Worm (Caenorhabditis elegans) whole organism, L3 larva: ENCODE data around the gene nhr-187.

Source experiments
- aly-2 ChIP-seq: fragments of 150-350 bp; optimal IDR thresholded peaks from 2 replicates; lab custom pipeline; 2014; ENCODE audit warnings: missing biosample characterization, missing genetic modification characterization
- ama-1 ChIP-seq: fragments of 150-350 bp; optimal IDR thresholded peaks from 2 replicates; lab custom pipeline; 2018
- ceh-16 ChIP-seq: sonication (generic microtip); optimal IDR thresholded peaks from 2 replicates; lab custom pipeline; 2017; ENCODE audit warnings: missing biosample characterization, missing genetic modification characterization
- ceh-28 ChIP-seq: fragments of 150-350 bp; optimal IDR thresholded peaks from 2 replicates; lab custom pipeline; 2014; ENCODE audit warnings: missing biosample characterization, missing genetic modification reagents, missing genetic modification characterization
- ceh-82 ChIP-seq: fragments of 150-350 bp; optimal IDR thresholded peaks from 2 replicates; lab custom pipeline; 2014; ENCODE audit warnings: missing biosample characterization, missing genetic modification characterization
- ceh-9 ChIP-seq: sonication (generic microtip); optimal IDR thresholded peaks from 2 replicates; lab custom pipeline; 2018; ENCODE audit warnings: missing biosample characterization, missing genetic modification characterization
- egl-27 ChIP-seq: sonication (generic microtip); optimal IDR thresholded peaks from 4 replicates; lab custom pipeline; 2017; ENCODE audit warnings: missing biosample characterization, missing genetic modification reagents, missing genetic modification characterization
- elt-1 ChIP-seq: fragments of 150-350 bp; optimal IDR thresholded peaks from 2 replicates; lab custom pipeline; 2014; ENCODE audit warnings: missing biosample characterization, missing genetic modification characterization
- elt-2 ChIP-seq: sonication (generic microtip); optimal IDR thresholded peaks from 2 replicates; lab custom pipeline; 2016; ENCODE audit warnings: missing genetic modification reagents, mild to moderate bottlenecking, missing genetic modification characterization, missing compliant biosample characterization
- fkh-10 ChIP-seq: sonication (generic microtip); optimal IDR thresholded peaks from 2 replicates; lab custom pipeline; 2017; ENCODE audit warnings: missing biosample characterization, missing genetic modification reagents, missing genetic modification characterization
- fkh-2 ChIP-seq: fragments of 150-350 bp; optimal IDR thresholded peaks from 2 replicates; lab custom pipeline; 2014; ENCODE audit warnings: missing biosample characterization, missing genetic modification reagents, missing genetic modification characterization
- fos-1 ChIP-seq: fragments of 150-350 bp; optimal IDR thresholded peaks from 2 replicates; lab custom pipeline; 2014; ENCODE audit warnings: missing biosample characterization, missing genetic modification characterization
- jun-1 ChIP-seq: fragments of 150-350 bp; optimal IDR thresholded peaks from 2 replicates; lab custom pipeline; 2014; ENCODE audit warnings: missing biosample characterization, missing genetic modification reagents, missing genetic modification characterization
- lin-15B ChIP-seq: fragments of 150-350 bp; optimal IDR thresholded peaks from 2 replicates; lab custom pipeline; 2014; ENCODE audit warnings: missing biosample characterization, missing genetic modification characterization
- lsy-12 ChIP-seq: sonication (generic microtip); optimal IDR thresholded peaks from 2 replicates; lab custom pipeline; 2016; ENCODE audit warnings: mild to moderate bottlenecking, missing genetic modification characterization, missing compliant biosample characterization
- mml-1 ChIP-seq: fragments of 150-350 bp; sonication (generic microtip); optimal IDR thresholded peaks from 3 replicates; lab custom pipeline; 2014; ENCODE audit warnings: missing biosample characterization, missing genetic modification characterization
- nhr-11 ChIP-seq: fragments of 150-350 bp; optimal IDR thresholded peaks from 2 replicates; lab custom pipeline; 2014; ENCODE audit warnings: missing biosample characterization, missing genetic modification characterization
- nhr-12 ChIP-seq: fragments of 150-350 bp; optimal IDR thresholded peaks from 2 replicates; lab custom pipeline; 2014; ENCODE audit warnings: missing biosample characterization, missing genetic modification characterization
- nhr-23 ChIP-seq: fragments of 150-350 bp; optimal IDR thresholded peaks from 2 replicates; lab custom pipeline; 2014; ENCODE audit warnings: missing biosample characterization, missing genetic modification reagents, missing genetic modification characterization
- nhr-237 ChIP-seq: fragments of 150-350 bp; optimal IDR thresholded peaks from 2 replicates; lab custom pipeline; 2014; ENCODE audit warnings: missing biosample characterization, missing genetic modification characterization
- nhr-28 ChIP-seq: fragments of 150-350 bp; optimal IDR thresholded peaks from 2 replicates; lab custom pipeline; 2014; ENCODE audit warnings: missing biosample characterization, missing genetic modification characterization
- nhr-67 ChIP-seq: fragments of 150-350 bp; optimal IDR thresholded peaks from 2 replicates; lab custom pipeline; 2014; ENCODE audit warnings: missing biosample characterization, missing genetic modification characterization
- nhr-76 ChIP-seq: fragments of 150-350 bp; sonication (generic microtip); optimal IDR thresholded peaks from 5 replicates; lab custom pipeline; 2014; ENCODE audit warnings: missing biosample characterization, missing genetic modification characterization
- nhr-77 ChIP-seq: fragments of 150-350 bp; optimal IDR thresholded peaks from 2 replicates; lab custom pipeline; 2014; ENCODE audit warnings: missing biosample characterization, missing genetic modification characterization
- pha-4 ChIP-seq: fragments of 150-350 bp; optimal IDR thresholded peaks from 2 replicates; lab custom pipeline; 2014; ENCODE audit warnings: missing biosample characterization, missing genetic modification reagents, missing genetic modification characterization
- pqm-1 ChIP-seq: fragments of 150-350 bp; optimal IDR thresholded peaks from 2 replicates; lab custom pipeline; 2017; ENCODE audit warnings: missing biosample characterization, missing genetic modification characterization, inconsistent platforms
- sea-2 ChIP-seq: fragments of 150-350 bp; sonication (generic microtip); optimal IDR thresholded peaks from 4 replicates; lab custom pipeline; 2014; ENCODE audit warnings: missing biosample characterization, missing genetic modification reagents, missing genetic modification characterization
- skn-1 ChIP-seq: fragments of 150-350 bp; optimal IDR thresholded peaks from 2 replicates; lab custom pipeline; 2014; ENCODE audit warnings: missing biosample characterization, missing genetic modification characterization
- snpc-4 ChIP-seq: fragments of 150-350 bp; optimal IDR thresholded peaks from 2 replicates; lab custom pipeline; 2014; ENCODE audit warnings: missing biosample characterization, missing genetic modification characterization
- tbx-2 ChIP-seq: sonication (generic microtip); optimal IDR thresholded peaks from 2 replicates; lab custom pipeline; 2016; ENCODE audit warnings: mild to moderate bottlenecking, missing genetic modification characterization, missing compliant biosample characterization
- unc-39 ChIP-seq: sonication (generic microtip); optimal IDR thresholded peaks from 4 replicates; lab custom pipeline; 2017; ENCODE audit warnings: missing biosample characterization, missing genetic modification characterization
- unc-62 ChIP-seq: fragments of 150-350 bp; sonication (generic microtip); optimal IDR thresholded peaks from 4 replicates; lab custom pipeline; 2014; ENCODE audit warnings: missing biosample characterization, missing genetic modification reagents, missing genetic modification characterization
- zag-1 ChIP-seq: fragments of 150-350 bp; optimal IDR thresholded peaks from 2 replicates; lab custom pipeline; 2014; ENCODE audit warnings: missing biosample characterization, missing genetic modification characterization
- ztf-4 ChIP-seq: fragments of 150-350 bp; optimal IDR thresholded peaks from 2 replicates; lab custom pipeline; 2014; ENCODE audit warnings: missing biosample characterization, missing genetic modification characterization

The nhr-187 gene

ce11 chrV:3854847-3855246 lies 7.9 kb downstream of the nhr-187 start, which contains the start of gene nhr-186:
Gene nhr-186 (minus strand): TSS chrV:3854947.
- TF ChIP-seq ceh-82 (tag; lab: Kevin White, UChicago) = no peak
- TF ChIP-seq nhr-11 = no peak
- no peak for TF ChIP-seq snpc-4 (tag; lab: Kevin White, UChicago)

ce11 chrV:3851760-3852159 lies 11.0 kb downstream of the nhr-187 start:
- TF ChIP-seq zag-1 (tag; lab: Kevin White, UChicago) = no peak
- no peak for TF ChIP-seq fos-1
- no peak for TF ChIP-seq skn-1 (tag; lab: Kevin White, UChicago)
- TF ChIP-seq tbx-2 = no peak
- no peak for TF ChIP-seq ceh-16
- TF ChIP-seq fkh-10 = no peak
- no peak for TF ChIP-seq sea-2
- peak; percentile 81 for TF ChIP-seq elt-2 (tag; lab: Kevin White, UChicago)
- no peak for TF ChIP-seq unc-62 (GFP tag; lab: Kevin White, UChicago)
- no peak for TF ChIP-seq nhr-11
- TF ChIP-seq pqm-1 (tag; lab: Kevin White, UChicago) = peak; percentile 79
- no peak for TF ChIP-seq fkh-2 (tag; lab: Kevin White, UChicago)
- no peak for TF ChIP-seq lin-15B (tag; lab: Kevin White, UChicago)
- no peak for TF ChIP-seq unc-39 (tag; lab: Kevin White, UChicago)
- peak; percentile 26 for TF ChIP-seq jun-1
- no peak for TF ChIP-seq nhr-77 (tag; lab: Kevin White, UChicago)
- TF ChIP-seq nhr-67 = no peak
- TF ChIP-seq pha-4 (tag; lab: Kevin White, UChicago) = peak; percentile 19
- no peak for TF ChIP-seq nhr-28 (tag; lab: Kevin White, UChicago)
- no peak for TF ChIP-seq ceh-9 (tag; lab: Kevin White, UChicago)
- no peak for TF ChIP-seq lsy-12 (tag; lab: Kevin White, UChicago)
- TF ChIP-seq nhr-76 (tag; lab: Kevin White, UChicago) = no peak
- no peak for TF ChIP-seq nhr-12 (tag; lab: Kevin White, UChicago)
- TF ChIP-seq ama-1 (lab: Kevin White, UChicago) = no peak

ce11 chrV:3847268-3847667 lies 15.5 kb downstream of the nhr-187 start, which contains the start of gene nhr-185:
Gene nhr-185 (minus strand): TSS chrV:3847368.
- TF ChIP-seq ceh-82 (tag; lab: Kevin White, UChicago) = no peak
- no peak for TF ChIP-seq skn-1 (tag; lab: Kevin White, UChicago)
- TF ChIP-seq nhr-237 (tag; lab: Kevin White, UChicago) = no peak
- TF ChIP-seq aly-2 = no peak
- TF ChIP-seq ceh-28 (tag; lab: Kevin White, UChicago) = no peak
- no peak for TF ChIP-seq nhr-11
- TF ChIP-seq nhr-76 (tag; lab: Kevin White, UChicago) = no peak
- TF ChIP-seq nhr-23 (tag; lab: Kevin White, UChicago) = no peak
- TF ChIP-seq nhr-28 (tag; lab: Kevin White, UChicago) = no peak
- TF ChIP-seq nhr-12 (tag; lab: Kevin White, UChicago) = no peak
- TF ChIP-seq mml-1 (tag; lab: Kevin White, UChicago) = no peak
- TF ChIP-seq fkh-2 (tag; lab: Kevin White, UChicago) = no peak
- TF ChIP-seq tbx-2 = no peak
- TF ChIP-seq fkh-10 = no peak
- TF ChIP-seq egl-27 = no peak
- TF ChIP-seq pqm-1 (tag; lab: Kevin White, UChicago) = no peak
- no peak for TF ChIP-seq fos-1
- no peak for TF ChIP-seq ceh-9 (tag; lab: Kevin White, UChicago)
- no peak for TF ChIP-seq elt-1 (tag; lab: Kevin White, UChicago)

ce11 chrV:3843926-3844325 lies 18.8 kb downstream of the nhr-187 start, which contains the start of gene ugt-32:
Gene ugt-32 (minus strand): TSS chrV:3844007.
- TF ChIP-seq elt-2 (tag; lab: Kevin White, UChicago) (peak; percentile 7), pqm-1 (tag; lab: Kevin White, UChicago) (peak; percentile 85), mml-1 (tag; lab: Kevin White, UChicago) (no peak)

ce11 chrV:3841462-3841861 lies 21.3 kb downstream of the nhr-187 start:
- TF ChIP-seq pqm-1 (tag; lab: Kevin White, UChicago) = peak; percentile 20
- no peak for TF ChIP-seq ztf-4 (tag; lab: Kevin White, UChicago)
